Worm (Caenorhabditis elegans): ENCODE measurements around the gene ttr-16.

ttr-16 gene

DNA sequence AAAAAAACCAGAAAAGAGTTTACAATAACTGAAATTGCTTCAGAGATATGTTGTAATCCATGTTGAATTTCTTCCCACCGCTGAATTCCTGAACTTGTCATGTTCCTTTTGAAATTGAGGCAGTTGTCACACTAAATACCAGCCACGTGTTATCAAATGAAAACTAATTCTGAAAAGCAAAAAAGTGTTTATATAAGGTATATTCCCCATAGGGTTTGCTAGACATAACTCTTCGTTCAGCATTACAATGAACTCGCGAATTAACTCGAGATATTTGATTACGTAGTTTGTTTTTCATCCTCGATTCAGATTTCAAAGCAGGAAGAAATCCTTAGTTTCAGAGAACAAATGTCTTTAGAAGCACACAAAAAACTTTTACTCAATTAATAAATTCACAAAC, 36.3 kb upstream of the ttr-16 start, which contains the start of gene str-3:
TSS of gene str-3 (minus strand) at position 101 of the 400 bp plus-strand sequence.
- TF ChIP-seq snpc-4 (tag; optimal IDR thresholded peaks at IDR 0.05) = no peak
- TF ChIP-seq M03D4.4 (tag; optimal IDR thresholded peaks at IDR 0.05) = no peak
- no peak for TF ChIP-seq lin-32 (GFP tag; optimal IDR thresholded peaks at IDR 0.05)
- no peak for TF ChIP-seq ham-2 (GFP tag; optimal IDR thresholded peaks at IDR 0.05)
- no peak for TF ChIP-seq bed-3 (GFP tag; optimal IDR thresholded peaks at IDR 0.05)
- no peak for TF ChIP-seq mep-1 (tag; optimal IDR thresholded peaks at IDR 0.05)
- TF ChIP-seq mls-2 (tag; optimal IDR thresholded peaks at IDR 0.05) = no peak
- no peak for TF ChIP-seq unc-62 (GFP tag; optimal IDR thresholded peaks at IDR 0.05)
- TF ChIP-seq zip-8 (tag; optimal IDR thresholded peaks at IDR 0.05) = no peak
- TF ChIP-seq ces-1 (GFP tag; optimal IDR thresholded peaks at IDR 0.05) = no peak
- TF ChIP-seq nhr-12 (tag; optimal IDR thresholded peaks at IDR 0.05) = no peak
- no peak for TF ChIP-seq nhr-237 (tag; optimal IDR thresholded peaks at IDR 0.05)
- TF ChIP-seq ceh-43 (GFP tag; optimal IDR thresholded peaks at IDR 0.05) = no peak
- no peak for TF ChIP-seq ztf-11 (tag; optimal IDR thresholded peaks at IDR 0.05)
- no peak for TF ChIP-seq mab-5 (tag; optimal IDR thresholded peaks at IDR 0.05)
- no peak for TF ChIP-seq sem-2 (GFP tag; optimal IDR thresholded peaks at IDR 0.05)
- no peak for TF ChIP-seq drap-1 (GFP tag; optimal IDR thresholded peaks at IDR 0.05)
- no peak for TF ChIP-seq flh-1 (GFP tag; optimal IDR thresholded peaks at IDR 0.05)
- TF ChIP-seq pha-4 (tag; optimal IDR thresholded peaks at IDR 0.05) = no peak

DNA sequence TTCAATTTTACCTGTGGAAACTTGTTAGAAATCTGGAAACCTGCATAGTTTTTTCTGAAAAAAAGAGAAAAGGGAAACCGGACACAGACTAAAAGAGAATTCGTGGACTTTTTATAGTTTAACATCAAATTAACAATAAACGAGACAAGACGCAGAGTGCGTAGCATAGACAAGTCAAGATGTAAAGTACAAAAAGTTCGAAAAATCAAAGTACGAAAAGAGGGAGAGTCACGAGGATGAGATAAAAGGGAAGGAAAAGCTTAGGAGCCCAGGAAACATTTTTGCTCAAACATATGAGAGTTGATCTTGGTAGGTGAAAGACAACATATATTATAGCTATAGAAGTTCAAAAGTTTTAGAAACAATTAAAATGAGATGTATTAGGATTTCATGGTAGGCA, 33.9 kb upstream of the ttr-16 start, which contains the start of gene M7.12:
TSS of gene M7.12 (minus strand) at position 188 of the 400 bp plus-strand sequence.
- TF ChIP-seq unc-39 (tag; optimal IDR thresholded peaks at IDR 0.05) (no peak), unc-62 (GFP tag; optimal IDR thresholded peaks at IDR 0.05) (no peak), ceh-39 (tag; optimal IDR thresholded peaks at IDR 0.05) (no peak), nhr-237 (tag; optimal IDR thresholded peaks at IDR 0.05) (no peak), lin-32 (GFP tag; optimal IDR thresholded peaks at IDR 0.05) (no peak), zip-8 (tag; optimal IDR thresholded peaks at IDR 0.05) (no peak), nhr-28 (tag; optimal IDR thresholded peaks at IDR 0.05) (no peak), tbx-8 (GFP tag; optimal IDR thresholded peaks at IDR 0.05) (no peak), sptf-1 (tag; optimal IDR thresholded peaks at IDR 0.05) (no peak), ceh-43 (GFP tag; optimal IDR thresholded peaks at IDR 0.05) (no peak), ceh-83 (GFP tag; optimal IDR thresholded peaks at IDR 0.05) (no peak), elt-1 (tag; optimal IDR thresholded peaks at IDR 0.05; ENCODE audit: borderline replicate concordance, insufficient read depth) (no peak), unc-120 (tag; optimal IDR thresholded peaks at IDR 0.05; ENCODE audit: poor library complexity, severe bottlenecking) (no peak), cnd-1 (tag; optimal IDR thresholded peaks at IDR 0.05) (no peak), mep-1 (tag; optimal IDR thresholded peaks at IDR 0.05) (no peak), ztf-11 (tag; optimal IDR thresholded peaks at IDR 0.05) (no peak), flh-1 (GFP tag; optimal IDR thresholded peaks at IDR 0.05) (no peak), elt-3 (tag; optimal IDR thresholded peaks at IDR 0.05) (no peak), lsy-2 (tag; optimal IDR thresholded peaks at IDR 0.05) (no peak), hlh-1 (tag; optimal IDR thresholded peaks at IDR 0.05) (no peak)

- no peak for TF ChIP-seq elt-3 (tag; optimal IDR thresholded peaks at IDR 0.05)
- no peak for TF ChIP-seq nhr-28 (tag; optimal IDR thresholded peaks at IDR 0.05)
- TF ChIP-seq flh-1 (GFP tag; optimal IDR thresholded peaks at IDR 0.05) = no peak
- TF ChIP-seq unc-62 (GFP tag; optimal IDR thresholded peaks at IDR 0.05) = peak; percentile 32
- no peak for TF ChIP-seq mls-2 (tag; optimal IDR thresholded peaks at IDR 0.05)
- TF ChIP-seq ceh-83 (GFP tag; optimal IDR thresholded peaks at IDR 0.05) = no peak
- no peak for TF ChIP-seq mab-5 (tag; optimal IDR thresholded peaks at IDR 0.05)
- no peak for TF ChIP-seq ztf-11 (tag; optimal IDR thresholded peaks at IDR 0.05)
- TF ChIP-seq unc-120 (tag; optimal IDR thresholded peaks at IDR 0.05; ENCODE audit: poor library complexity, severe bottlenecking) = no peak
- TF ChIP-seq ham-2 (GFP tag; optimal IDR thresholded peaks at IDR 0.05) = no peak
- no peak for TF ChIP-seq drap-1 (GFP tag; optimal IDR thresholded peaks at IDR 0.05)
- TF ChIP-seq lsy-2 (tag; optimal IDR thresholded peaks at IDR 0.05) = no peak
- TF ChIP-seq ceh-43 (GFP tag; optimal IDR thresholded peaks at IDR 0.05) = no peak
- TF ChIP-seq ceh-39 (tag; optimal IDR thresholded peaks at IDR 0.05) = no peak
- peak; percentile 53 for TF ChIP-seq ces-1 (GFP tag; optimal IDR thresholded peaks at IDR 0.05)
- TF ChIP-seq bed-3 (GFP tag; optimal IDR thresholded peaks at IDR 0.05) = no peak
Measured at ce11 chrIV:11094974-11095373, 31.0 kb upstream of the ttr-16 start, which contains the start of gene M7.8. Gene M7.8, minus strand, starts transcription at chrIV:11095085.

ce11 chrIV:11094052-11094451, 30.1 kb upstream of the ttr-16 start:
- TF ChIP-seq ztf-11 (tag; optimal IDR thresholded peaks at IDR 0.05) (no peak), pha-4 (tag; optimal IDR thresholded peaks at IDR 0.05) (no peak), flh-1 (GFP tag; optimal IDR thresholded peaks at IDR 0.05) (no peak), hlh-1 (tag; optimal IDR thresholded peaks at IDR 0.05) (no peak), nhr-28 (tag; optimal IDR thresholded peaks at IDR 0.05) (no peak), drap-1 (GFP tag; optimal IDR thresholded peaks at IDR 0.05) (no peak), blmp-1 (tag; optimal IDR thresholded peaks at IDR 0.05) (no peak), unc-120 (tag; optimal IDR thresholded peaks at IDR 0.05; ENCODE audit: poor library complexity, severe bottlenecking) (no peak), unc-62 (GFP tag; optimal IDR thresholded peaks at IDR 0.05) (no peak), ceh-43 (GFP tag; optimal IDR thresholded peaks at IDR 0.05) (no peak), snpc-4 (tag; optimal IDR thresholded peaks at IDR 0.05) (no peak), lsy-2 (tag; optimal IDR thresholded peaks at IDR 0.05) (no peak), elt-3 (tag; optimal IDR thresholded peaks at IDR 0.05) (no peak), tbx-8 (GFP tag; optimal IDR thresholded peaks at IDR 0.05) (no peak), mls-2 (tag; optimal IDR thresholded peaks at IDR 0.05) (no peak), nhr-12 (tag; optimal IDR thresholded peaks at IDR 0.05) (no peak)

Data from whole organism, mixed stage, embryonic.